Worm (Caenorhabditis elegans): ENCODE data around the gene grl-10.

grl-10 gene

ce11 chrV:7776029-7776628, 1.8 kb downstream of the grl-10 start, which contains the start of the genes rpl-39 and rps-30 (continued):
- no peak for TF ChIP-seq gei-17 (GFP tag; optimal IDR thresholded peaks at IDR 0.05)
- TF ChIP-seq nhr-179 (tag; optimal IDR thresholded peaks at IDR 0.05): no peak
- peak; percentile 28 for TF ChIP-seq snpc-4 (GFP tag; optimal IDR thresholded peaks at IDR 0.05)
- TF ChIP-seq snpc-4 (tag; optimal IDR thresholded peaks at IDR 0.05): peak in 3 of 4 experiments; percentile 47 to 73 (median 53)
- TF ChIP-seq nhr-27 (tag; optimal IDR thresholded peaks at IDR 0.05): no peak

ce11 chrV:7777098-7777497, 2.8 kb downstream of the grl-10 start, which contains the start of gene C26F1.3:
Gene C26F1.3 (plus strand): TSS chrV:7777300.
- TF ChIP-seq nfyb-1 (GFP tag; IDR thresholded peaks at IDR 0.05) (0 out of 2 replicates have a peak, but pooled peaks have one; percentile 47), dpff-1 (tag; optimal IDR thresholded peaks at IDR 0.05) (no peak), C17E4.6 (GFP tag; IDR thresholded peaks at IDR 0.05) (peak; percentile 55; the same call in 1 of the 2 replicates), snpc-1.3 (tag; optimal IDR thresholded peaks at IDR 0.05; ENCODE audit: insufficient read depth) (peak; percentile 0), snpc-3.4 (tag; optimal IDR thresholded peaks at IDR 0.05) (peak; percentile 27), B0336.3 (GFP tag; IDR thresholded peaks at IDR 0.05) (peak; percentile 81), madf-3 (GFP tag; IDR thresholded peaks at IDR 0.05) (peak; percentile 85; the same call in 1 of the 2 replicates), lsy-27 (tag; optimal IDR thresholded peaks at IDR 0.05; ENCODE audit: borderline replicate concordance, insufficient read depth) (no peak), ztf-6 (GFP tag; IDR thresholded peaks at IDR 0.05) (no peak), tbp1 (GFP tag; optimal IDR thresholded peaks at IDR 0.05) (peak; percentile 20), hrde-1 (tag; optimal IDR thresholded peaks at IDR 0.05; ENCODE audit: borderline replicate concordance) (peak; percentile 71), snpc-4 (GFP tag; optimal IDR thresholded peaks at IDR 0.05) (no peak), snpc-4 (tag; optimal IDR thresholded peaks at IDR 0.05) (no peak), ama-1 (optimal IDR thresholded peaks at IDR 0.05) (no peak), ama-1 (GFP tag; optimal IDR thresholded peaks at IDR 0.05) (peak in 1 of 2 experiments; percentile 53), F49E8.2 (tag; optimal IDR thresholded peaks at IDR 0.05; ENCODE audit: insufficient read depth) (peak; percentile 19), athp-1 (tag; optimal IDR thresholded peaks at IDR 0.05) (peak; percentile 22), hmg-1.2 (GFP tag; IDR thresholded peaks at IDR 0.05) (0 out of 2 replicates have a peak, but pooled peaks have one; percentile 6), madf-6 (GFP tag; IDR thresholded peaks at IDR 0.05) (peak; percentile 54), repo-1 (tag; optimal IDR thresholded peaks at IDR 0.05) (peak; percentile 51), rcor-1 (GFP tag; IDR thresholded peaks at IDR 0.05) (peak; percentile 44; the same call in 1 of the 2 replicates), hsf-1 (GFP tag; IDR thresholded peaks at IDR 0.05) (peak; percentile 81), Y56A3A.18 (GFP tag; IDR thresholded peaks at IDR 0.05) (0 out of 2 replicates have a peak, but pooled peaks have one; percentile 15)

- TF ChIP-seq madf-6 (GFP tag; IDR thresholded peaks at IDR 0.05) (peak; percentile 26; the same call in 1 of the 2 replicates), ekl-4 (GFP tag; IDR thresholded peaks at IDR 0.05) (peak; percentile 44; the same call in 1 of the 2 replicates), pbrm-1 (GFP tag; IDR thresholded peaks at IDR 0.05) (no peak), C17E4.6 (GFP tag; IDR thresholded peaks at IDR 0.05) (peak; percentile 29; the same call in 1 of the 2 replicates), ccch-3 (GFP tag; optimal IDR thresholded peaks at IDR 0.05) (no peak), chd-7 (tag; optimal IDR thresholded peaks at IDR 0.05) (peak; percentile 15), F55B11.4 (tag; optimal IDR thresholded peaks at IDR 0.05; ENCODE audit: borderline replicate concordance, insufficient read depth) (no peak), F49E8.2 (tag; optimal IDR thresholded peaks at IDR 0.05; ENCODE audit: insufficient read depth) (peak; percentile 38), ceh-91 (GFP tag; IDR thresholded peaks at IDR 0.05) (peak; percentile 27; the same call in 1 of the 2 replicates), hsf-1 (GFP tag; IDR thresholded peaks at IDR 0.05) (peak; percentile 61; the same call in 1 of the 2 replicates), snpc-4 (GFP tag; optimal IDR thresholded peaks at IDR 0.05) (no peak), snpc-4 (tag; optimal IDR thresholded peaks at IDR 0.05) (peak in 1 of 4 experiments; percentile 23), nhr-120 (GFP tag; IDR thresholded peaks at IDR 0.05) (no peak), atf-7 (tag; optimal IDR thresholded peaks at IDR 0.05) (peak; percentile 18), sea-2 (GFP tag; IDR thresholded peaks at IDR 0.05) (no peak), mes-4 (tag; optimal IDR thresholded peaks at IDR 0.05) (no peak), B0336.3 (GFP tag; IDR thresholded peaks at IDR 0.05) (peak; percentile 52; the same call in 1 of the 2 replicates), unc-62 (GFP tag; optimal IDR thresholded peaks at IDR 0.05) (no peak), unc-130 (GFP tag; optimal IDR thresholded peaks at IDR 0.05) (peak; percentile 15), hrde-1 (tag; optimal IDR thresholded peaks at IDR 0.05; ENCODE audit: borderline replicate concordance) (peak; percentile 75), hlh-12 (tag; optimal IDR thresholded peaks at IDR 0.05) (no peak), snpc-1.3 (tag; optimal IDR thresholded peaks at IDR 0.05; ENCODE audit: insufficient read depth) (no peak), let-526 (GFP tag; IDR thresholded peaks at IDR 0.05) (no peak)
Measured at ce11 chrV:7778999-7779398, 4.7 kb downstream of the grl-10 start.
